Fruit fly (Drosophila melanogaster) ovary, adult (tissue): ENCODE measurements around the gene Polr2I.

Experiments used
- CG17801 ChIP-seq: fragments of 200-800 bp; optimal IDR thresholded peaks from 2 replicates; lab custom pipeline; 2019; ENCODE audit warnings: missing biosample characterization, mild to moderate bottlenecking, missing genetic modification characterization, moderate library complexity; ENCODE audit not compliant: partially characterized antibody

Polr2I gene

dm6 chr3R:14285059-14285953 is 23.6 kb upstream of the Polr2I start:
- TF ChIP-seq CG17801 = no peak

DNA sequence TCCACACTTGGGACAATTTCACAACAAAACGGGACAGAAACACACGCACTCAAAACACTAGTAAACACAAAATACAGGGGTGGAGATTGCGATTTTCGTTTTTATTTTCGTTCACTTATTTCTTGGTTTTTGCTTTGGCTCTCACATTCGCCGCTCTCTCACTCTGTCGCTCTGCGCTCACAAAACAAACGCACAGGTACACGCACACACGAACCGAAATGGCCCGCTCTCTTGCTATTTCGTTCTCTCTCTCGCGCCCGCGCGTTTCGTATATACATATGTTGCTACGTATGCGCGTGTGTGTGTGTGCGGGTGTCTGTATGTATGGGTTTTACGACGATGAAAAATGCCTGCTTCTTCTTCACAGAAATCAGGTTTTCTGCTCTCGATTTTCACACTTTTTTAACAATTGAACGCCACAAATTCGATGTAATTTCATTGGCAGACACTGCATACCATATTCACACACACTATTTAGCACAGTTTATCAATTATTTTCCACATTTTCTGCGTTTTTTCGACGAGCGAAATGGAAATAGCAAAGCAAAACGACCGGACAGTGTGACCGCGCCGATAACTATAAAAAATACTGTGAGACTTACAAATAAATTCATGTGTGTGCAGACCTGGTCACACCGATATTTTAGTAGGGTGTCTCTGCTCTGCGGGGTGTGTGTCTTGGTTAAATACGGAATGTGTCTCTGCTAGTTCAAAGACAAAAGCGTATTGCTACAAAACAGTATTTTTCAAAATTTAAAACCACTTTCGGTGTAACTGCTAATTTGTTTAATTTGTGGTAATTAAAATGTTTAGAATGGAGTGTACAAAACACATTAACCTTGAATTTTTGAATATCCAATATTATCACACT is 22.3 kb upstream of the Polr2I start, which contains the start of gene trx:
Gene trx (minus strand): TSS at position 584 of the 871 bp plus-strand sequence.
- peak; percentile 39 for TF ChIP-seq CG17801

DNA sequence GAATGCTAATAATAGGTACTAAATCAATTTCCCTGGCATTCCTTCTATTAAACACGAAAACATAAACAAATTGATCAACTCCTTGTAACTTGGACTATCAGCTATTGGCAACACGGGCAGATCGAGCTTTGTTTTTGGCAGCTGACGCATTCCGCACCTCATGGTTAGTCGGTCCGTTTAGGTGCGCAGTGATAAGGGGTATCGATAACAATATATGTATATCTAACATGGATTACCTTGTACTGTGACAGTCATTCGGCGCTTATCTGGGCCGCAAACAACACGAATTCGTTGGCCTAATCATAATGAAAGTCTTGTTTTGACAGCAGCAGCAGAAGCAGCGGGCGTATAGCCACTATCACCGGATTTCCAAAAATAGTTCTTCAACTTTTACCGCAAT is 20.9 kb upstream of the Polr2I start:
- no peak for TF ChIP-seq CG17801

dm6 chr3R:14288669-14289383 is 20.1 kb upstream of the Polr2I start, which contains the start of gene red:
red (plus strand) TSS chr3R:14289071.
- TF ChIP-seq CG17801 = peak; percentile 31

- TF ChIP-seq CG17801 = peak; percentile 41
Observed at dm6 chr3R:14289958-14290835, 18.7 kb upstream of the Polr2I start.

DNA sequence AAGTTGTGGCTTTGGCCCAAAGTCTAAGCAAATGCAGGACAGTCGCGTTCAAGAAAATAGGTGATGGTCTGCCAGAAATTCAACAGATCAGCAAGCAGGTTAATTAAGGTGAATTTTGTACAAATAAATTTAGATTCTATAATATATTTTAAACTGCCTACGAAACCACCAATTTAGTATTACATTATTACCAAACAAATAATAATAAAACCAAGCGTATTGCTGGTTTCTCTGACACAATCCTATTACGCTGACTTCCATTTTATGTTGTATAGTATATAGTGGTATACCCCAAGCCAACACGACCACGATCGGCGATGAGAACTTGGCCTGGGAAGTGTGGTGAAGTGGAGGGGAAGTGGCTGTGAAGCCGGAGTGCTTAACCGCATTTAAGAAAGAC is 17.5 kb upstream of the Polr2I start:
- peak; percentile 69 for TF ChIP-seq CG17801

DNA sequence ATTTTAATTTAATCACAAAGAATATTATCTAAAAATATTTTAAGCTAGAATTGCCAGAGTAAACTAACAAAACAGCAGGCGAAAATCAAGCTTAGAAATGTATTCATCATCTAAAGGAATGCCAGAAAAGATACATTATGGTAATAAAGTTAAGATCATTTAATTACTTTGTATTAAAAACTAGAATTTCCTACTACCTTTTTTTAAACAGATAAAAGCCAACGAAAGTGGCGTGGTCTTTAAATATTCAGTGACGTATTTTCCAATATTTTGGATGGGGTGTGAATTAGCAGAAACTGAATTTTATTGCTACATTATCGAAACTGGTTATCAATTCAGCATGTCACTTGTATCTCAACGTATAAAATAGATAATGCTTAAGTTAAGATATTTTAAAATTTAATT is 16.6 kb upstream of the Polr2I start:
- no peak for TF ChIP-seq CG17801

DNA sequence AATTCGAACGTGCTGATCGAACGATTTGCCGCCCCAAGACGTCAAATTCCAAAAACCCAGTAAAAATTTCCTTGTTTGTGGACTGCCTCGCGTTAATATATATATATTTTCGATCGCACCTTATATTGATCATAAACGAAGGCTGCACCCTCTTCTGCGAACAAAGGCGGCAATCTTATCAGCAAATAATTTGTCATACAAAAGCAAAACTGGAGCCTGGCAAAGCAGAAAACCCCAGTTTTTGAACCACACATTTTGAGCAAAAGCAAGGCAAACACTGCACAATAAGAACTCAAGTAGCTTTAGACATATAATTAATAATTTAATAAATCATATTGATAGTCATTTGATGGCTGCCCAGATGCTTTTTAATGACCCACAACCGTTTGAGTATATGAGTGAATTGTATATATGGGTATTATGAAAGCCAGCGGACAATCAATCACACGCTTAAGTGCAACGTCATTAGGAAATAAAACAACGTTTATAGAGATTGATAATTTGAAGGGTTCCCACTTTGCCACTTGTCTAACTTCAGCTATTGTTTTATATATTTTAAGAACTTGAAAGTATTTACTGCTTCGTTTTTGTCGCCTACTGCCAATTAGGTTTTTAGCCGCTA is 14.4 kb upstream of the Polr2I start:
- TF ChIP-seq CG17801 = no peak

dm6 chr3R:14296126-14296525 is 12.8 kb upstream of the Polr2I start:
- TF ChIP-seq CG17801 = no peak

dm6 chr3R:14296700-14297099 is 12.2 kb upstream of the Polr2I start:
- TF ChIP-seq CG17801 = no peak

- TF ChIP-seq CG17801 = no peak
Observed at dm6 chr3R:14297489-14297888, 11.4 kb upstream of the Polr2I start.

DNA sequence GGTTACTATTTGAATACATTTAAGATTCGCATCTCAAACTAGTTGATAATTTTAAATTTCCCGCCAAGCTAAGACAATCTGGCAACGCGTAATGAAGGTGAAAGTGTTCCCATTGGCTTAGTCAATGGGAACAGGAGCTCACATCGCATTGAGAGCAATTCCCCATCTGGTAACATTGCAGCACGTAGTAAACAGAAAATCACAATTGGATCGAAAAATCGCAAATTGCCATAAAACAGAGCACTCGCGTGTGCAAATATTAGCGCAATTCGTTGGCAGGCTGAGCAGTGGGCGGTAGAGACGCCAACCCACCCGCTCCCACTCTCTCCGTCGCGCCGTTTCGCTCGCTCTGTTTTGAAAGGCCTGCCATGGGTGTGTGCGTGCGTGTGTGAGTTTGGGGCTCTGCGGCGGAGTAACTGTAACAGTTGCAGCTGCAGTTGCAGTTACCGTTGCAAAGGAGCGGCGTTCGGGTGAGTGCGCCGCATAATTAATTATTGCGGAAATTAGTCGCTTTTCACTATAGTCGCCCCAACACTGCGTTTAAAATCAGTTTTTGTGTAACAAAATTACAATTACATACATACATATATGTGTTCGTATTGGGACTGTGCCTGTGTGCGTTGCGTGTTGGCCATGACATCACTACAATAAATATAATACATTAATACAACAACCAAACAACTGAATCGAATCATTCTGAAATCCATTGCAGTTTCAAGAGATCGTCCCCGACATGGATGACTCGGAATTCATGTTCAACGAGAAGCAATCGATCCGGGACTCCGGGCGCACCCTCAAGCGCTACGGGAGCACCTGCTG is 10.6 kb upstream of the Polr2I start:
- TF ChIP-seq CG17801 = no peak

dm6 chr3R:14299891-14300290 is 9.0 kb upstream of the Polr2I start:
- no peak for TF ChIP-seq CG17801

- no peak for TF ChIP-seq CG17801
Observed at dm6 chr3R:14302128-14302527, 6.8 kb upstream of the Polr2I start, which contains the start of gene IFT54. IFT54 (plus strand) TSS chr3R:14302428.
